Worm (Caenorhabditis elegans): ENCODE results near the gene F25A2.1.

The F25A2.1 gene

DNA sequence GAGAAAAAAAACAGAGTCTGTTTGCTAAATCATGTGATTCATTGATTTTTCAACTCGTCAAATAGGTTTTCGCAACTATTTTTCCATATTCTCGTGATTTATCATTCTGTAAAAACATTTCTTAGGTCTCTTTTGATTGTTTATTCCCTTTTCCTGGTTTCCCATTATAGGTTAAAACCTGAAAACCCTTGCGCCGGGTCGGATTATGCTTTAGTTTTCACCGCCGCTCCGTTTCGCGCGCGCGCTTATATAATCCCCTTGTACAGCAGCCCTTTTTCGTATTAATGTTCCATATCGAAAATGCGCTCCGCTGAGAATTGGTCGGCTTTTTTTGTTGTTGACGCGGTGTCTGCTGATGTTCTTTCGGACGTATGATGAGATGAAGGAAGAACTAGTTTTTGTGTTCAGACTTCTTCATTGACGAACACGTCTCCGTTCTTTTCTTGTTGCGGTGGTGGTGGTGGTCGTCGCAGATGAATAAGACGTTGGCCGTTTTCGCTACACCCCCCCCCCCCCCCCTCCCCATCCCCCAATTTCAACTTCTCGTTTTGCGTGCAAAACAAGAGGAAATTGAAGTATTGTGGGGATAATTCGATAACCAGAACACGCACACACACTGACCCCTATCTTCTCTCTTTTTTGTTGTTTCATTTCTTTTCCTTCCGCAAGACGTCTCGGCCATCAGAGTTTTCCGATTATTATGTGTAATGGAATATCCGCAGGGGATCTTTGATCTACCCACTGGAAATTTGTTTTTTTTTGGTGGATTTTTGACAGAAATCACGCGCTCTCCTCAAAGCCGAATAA, 24.7 kb upstream of the F25A2.1 start:
- TF ChIP-seq snpc-4 (tag; optimal IDR thresholded peaks at IDR 0.05) (peak; percentile 19), jun-1 (tag; optimal IDR thresholded peaks at IDR 0.05) (no peak), nhr-237 (tag; optimal IDR thresholded peaks at IDR 0.05) (no peak), ceh-28 (tag; optimal IDR thresholded peaks at IDR 0.05) (no peak), nhr-77 (tag; optimal IDR thresholded peaks at IDR 0.05) (no peak), elt-2 (tag; optimal IDR thresholded peaks at IDR 0.05) (no peak), nhr-23 (tag; optimal IDR thresholded peaks at IDR 0.05) (peak; percentile 85), nhr-43 (tag; optimal IDR thresholded peaks at IDR 0.05; ENCODE audit: poor library complexity, severe bottlenecking) (peak; percentile 42), egl-27 (tag; optimal IDR thresholded peaks at IDR 0.05) (no peak), lin-15B (tag; optimal IDR thresholded peaks at IDR 0.05) (peak; percentile 42), nhr-12 (tag; optimal IDR thresholded peaks at IDR 0.05) (no peak), nhr-25 (tag; optimal IDR thresholded peaks at IDR 0.05) (peak; percentile 46), ceh-82 (tag; optimal IDR thresholded peaks at IDR 0.05) (no peak), ama-1 (optimal IDR thresholded peaks at IDR 0.05) (peak; percentile 75), lin-39 (tag; optimal IDR thresholded peaks at IDR 0.05) (no peak), ceh-16 (tag; optimal IDR thresholded peaks at IDR 0.05) (no peak), ztf-4 (tag; optimal IDR thresholded peaks at IDR 0.05) (no peak), ceh-9 (tag; optimal IDR thresholded peaks at IDR 0.05) (no peak), pqm-1 (tag; optimal IDR thresholded peaks at IDR 0.05) (no peak), nhr-67 (tag; optimal IDR thresholded peaks at IDR 0.05) (no peak)

DNA sequence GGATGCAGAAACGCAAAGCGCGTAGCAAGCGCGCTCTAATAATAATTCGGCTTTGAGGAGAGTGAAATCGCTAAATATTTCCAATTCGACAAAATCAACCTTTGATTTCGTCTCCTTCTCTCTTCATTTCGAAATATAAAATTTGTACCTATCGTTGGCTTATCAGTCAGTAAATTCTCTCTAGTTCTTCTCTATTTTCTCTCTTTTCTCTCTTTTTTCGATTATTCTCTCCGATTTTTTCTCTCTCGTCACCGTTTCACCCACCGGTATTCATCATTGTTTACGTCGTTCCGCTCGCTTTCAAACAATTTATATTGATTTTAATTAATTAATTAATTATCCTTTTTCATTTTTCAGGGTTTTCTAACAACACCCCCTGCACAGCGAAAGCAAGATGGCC, 23.5 kb upstream of the F25A2.1 start, which contains the start of gene cmd-1:
Gene cmd-1 (plus strand): TSS at position 358 of the 400 bp plus-strand sequence.
- TF ChIP-seq elt-3 (tag; optimal IDR thresholded peaks at IDR 0.05) (no peak), lin-39 (tag; optimal IDR thresholded peaks at IDR 0.05) (no peak), elt-1 (tag; optimal IDR thresholded peaks at IDR 0.05) (no peak), sea-2 (GFP tag; optimal IDR thresholded peaks at IDR 0.05) (no peak), zag-1 (tag; optimal IDR thresholded peaks at IDR 0.05) (no peak), nhr-76 (tag; optimal IDR thresholded peaks at IDR 0.05) (no peak), nfya-1 (tag; optimal IDR thresholded peaks at IDR 0.05; ENCODE audit: insufficient read depth) (peak; percentile 7), lin-15B (tag; optimal IDR thresholded peaks at IDR 0.05) (peak; percentile 26), skn-1 (tag; optimal IDR thresholded peaks at IDR 0.05) (no peak), egl-5 (tag; optimal IDR thresholded peaks at IDR 0.05) (no peak), fos-1 (tag; optimal IDR thresholded peaks at IDR 0.05) (no peak), unc-39 (tag; optimal IDR thresholded peaks at IDR 0.05) (no peak), daf-12 (tag; optimal IDR thresholded peaks at IDR 0.05) (no peak), nhr-11 (tag; optimal IDR thresholded peaks at IDR 0.05) (no peak), mml-1 (tag; optimal IDR thresholded peaks at IDR 0.05) (no peak), ceh-82 (tag; optimal IDR thresholded peaks at IDR 0.05) (no peak), ztf-4 (tag; optimal IDR thresholded peaks at IDR 0.05) (peak; percentile 50), elt-2 (tag; optimal IDR thresholded peaks at IDR 0.05) (peak; percentile 48), jun-1 (tag; optimal IDR thresholded peaks at IDR 0.05) (no peak), pha-4 (tag; optimal IDR thresholded peaks at IDR 0.05) (no peak), nhr-43 (tag; optimal IDR thresholded peaks at IDR 0.05; ENCODE audit: poor library complexity, severe bottlenecking) (peak; percentile 7), nhr-23 (tag; optimal IDR thresholded peaks at IDR 0.05) (peak; percentile 4)

DNA sequence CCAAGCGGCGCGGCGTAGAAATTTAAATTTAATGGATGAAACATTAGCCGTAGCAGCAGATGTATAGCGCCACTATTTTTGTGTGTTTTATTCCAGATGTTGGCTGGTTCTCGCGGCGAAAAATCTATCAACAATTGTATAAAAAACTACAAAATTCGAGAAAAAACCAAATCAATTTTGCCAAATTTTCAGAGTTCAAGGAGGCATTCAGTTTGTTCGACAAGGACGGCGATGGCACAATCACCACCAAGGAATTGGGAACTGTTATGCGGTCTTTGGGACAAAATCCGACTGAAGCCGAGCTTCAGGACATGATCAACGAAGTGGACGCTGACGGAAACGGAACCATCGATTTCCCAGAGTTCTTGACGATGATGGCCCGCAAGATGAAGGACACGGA, 22.9 kb upstream of the F25A2.1 start:
- no peak for TF ChIP-seq nhr-43 (tag; optimal IDR thresholded peaks at IDR 0.05; ENCODE audit: poor library complexity, severe bottlenecking)
- no peak for TF ChIP-seq pqm-1 (tag; optimal IDR thresholded peaks at IDR 0.05)
- TF ChIP-seq nfya-1 (tag; optimal IDR thresholded peaks at IDR 0.05; ENCODE audit: insufficient read depth): no peak
- TF ChIP-seq daf-12 (tag; optimal IDR thresholded peaks at IDR 0.05): no peak
- no peak for TF ChIP-seq nhr-12 (tag; optimal IDR thresholded peaks at IDR 0.05)
- no peak for TF ChIP-seq fos-1 (tag; optimal IDR thresholded peaks at IDR 0.05)
- TF ChIP-seq nhr-76 (tag; optimal IDR thresholded peaks at IDR 0.05): no peak
- TF ChIP-seq elt-1 (tag; optimal IDR thresholded peaks at IDR 0.05): no peak
- no peak for TF ChIP-seq elt-3 (tag; optimal IDR thresholded peaks at IDR 0.05)
- no peak for TF ChIP-seq jun-1 (tag; optimal IDR thresholded peaks at IDR 0.05)
- TF ChIP-seq zag-1 (tag; optimal IDR thresholded peaks at IDR 0.05): no peak
- TF ChIP-seq aly-2 (tag; optimal IDR thresholded peaks at IDR 0.05): no peak
- no peak for TF ChIP-seq unc-62 (GFP tag; optimal IDR thresholded peaks at IDR 0.05)
- no peak for TF ChIP-seq egl-5 (tag; optimal IDR thresholded peaks at IDR 0.05)
- TF ChIP-seq lsy-12 (tag; optimal IDR thresholded peaks at IDR 0.05): no peak
- no peak for TF ChIP-seq ztf-4 (tag; optimal IDR thresholded peaks at IDR 0.05)
- TF ChIP-seq ceh-9 (tag; optimal IDR thresholded peaks at IDR 0.05): no peak
